Fruit fly (Drosophila melanogaster) whole organism, embryonic: Measurements from ENCODE around the gene CG17572.

Experiments
- Antp ChIP-seq: fragments of 200-800 bp; sonication (Bioruptor generic); optimal IDR thresholded peaks from 3 replicates; lab custom pipeline; 2016; ENCODE audit warnings: missing biosample characterization, missing genetic modification characterization
- CG10431 ChIP-seq: fragments of 200-800 bp; sonication (Bioruptor generic); optimal IDR thresholded peaks from 3 replicates; lab custom pipeline; 2018; ENCODE audit warnings: missing biosample characterization, mild to moderate bottlenecking, missing genetic modification characterization
- CG12236 ChIP-seq: fragments of 200-800 bp; sonication (Bioruptor generic); optimal IDR thresholded peaks from 2 replicates; lab custom pipeline; 2016; ENCODE audit warnings: missing biosample characterization, missing genetic modification characterization
- CG13894 ChIP-seq: fragments of 200-800 bp; sonication (Bioruptor generic); optimal IDR thresholded peaks from 3 replicates; lab custom pipeline; 2018; ENCODE audit warnings: missing biosample characterization, mild to moderate bottlenecking, missing genetic modification characterization, moderate library complexity
- CG14710 ChIP-seq: fragments of 200-800 bp; sonication (Bioruptor generic); optimal IDR thresholded peaks from 3 replicates; lab custom pipeline; 2019; ENCODE audit warnings: missing biosample characterization, mild to moderate bottlenecking, missing genetic modification characterization, moderate library complexity
- CG1529 ChIP-seq: fragments of 200-800 bp; sonication (Bioruptor generic); optimal IDR thresholded peaks from 3 replicates; lab custom pipeline; 2018; ENCODE audit warnings: missing biosample characterization, missing genetic modification characterization
- CG15696 ChIP-seq: fragments of 200-800 bp; sonication (Bioruptor generic); optimal IDR thresholded peaks from 2 replicates; lab custom pipeline; 2019; ENCODE audit warnings: missing biosample characterization, mild to moderate bottlenecking, missing genetic modification characterization, moderate library complexity
- CG16815 ChIP-seq: fragments of 200-800 bp; sonication (Bioruptor generic); optimal IDR thresholded peaks from 3 replicates; lab custom pipeline; 2017; ENCODE audit warnings: missing biosample characterization, mild to moderate bottlenecking, missing genetic modification characterization
- CG18599 ChIP-seq: fragments of 200-800 bp; sonication (Bioruptor generic); optimal IDR thresholded peaks from 3 replicates; lab custom pipeline; 2017; ENCODE audit warnings: missing biosample characterization, missing genetic modification characterization, mild to moderate bottlenecking, moderate library complexity, missing genetic modification reagents
- CG2678 ChIP-seq: fragments of 200-800 bp; sonication (Bioruptor generic); optimal IDR thresholded peaks from 3 replicates; lab custom pipeline; 2019; ENCODE audit warnings: missing biosample characterization, mild to moderate bottlenecking, missing genetic modification characterization, moderate library complexity
- CG31365 ChIP-seq: fragments of 200-800 bp; sonication (Bioruptor generic); optimal IDR thresholded peaks from 2 replicates; lab custom pipeline; 2018; ENCODE audit warnings: missing biosample characterization, mild to moderate bottlenecking, missing genetic modification characterization
- CG32767 ChIP-seq: fragments of 200-800 bp; sonication (Bioruptor generic); IDR thresholded peaks from 2 replicates; pipeline ENCODE4 v1.3.6; 2022; ENCODE audit warnings: missing biosample characterization, missing genetic modification characterization
- CG3847 ChIP-seq: fragments of 200-800 bp; sonication (Bioruptor generic); IDR thresholded peaks from 2 replicates; pipeline ENCODE4 v1.3.6; 2022; ENCODE audit warnings: missing biosample characterization, missing genetic modification characterization
- CG4360 ChIP-seq: fragments of 200-800 bp; sonication (Bioruptor generic); IDR thresholded peaks from 2 replicates; pipeline ENCODE4 v1.3.6; 2022; ENCODE audit warnings: missing biosample characterization, missing genetic modification characterization
- CG43689 ChIP-seq: fragments of 200-800 bp; sonication (Bioruptor generic); IDR thresholded peaks from 2 replicates; pipeline ENCODE4 v1.3.6; 2022; ENCODE audit warnings: missing biosample characterization, missing genetic modification characterization
- CG5953 ChIP-seq: fragments of 200-800 bp; sonication (Bioruptor generic); IDR thresholded peaks from 2 replicates; pipeline ENCODE4 v1.3.6; 2022; ENCODE audit warnings: missing biosample characterization, missing genetic modification characterization
- CG6765 ChIP-seq: fragments of 200-800 bp; sonication (Bioruptor generic); optimal IDR thresholded peaks from 3 replicates; lab custom pipeline; 2017; ENCODE audit warnings: missing biosample characterization, mild to moderate bottlenecking, missing genetic modification characterization
- CG6813 ChIP-seq: fragments of 200-800 bp; sonication (Bioruptor generic); optimal IDR thresholded peaks from 2 replicates; lab custom pipeline; 2017; ENCODE audit warnings: missing biosample characterization, missing genetic modification characterization, mild to moderate bottlenecking, moderate library complexity, missing genetic modification reagents
- CG7745 ChIP-seq: fragments of 200-800 bp; sonication (Bioruptor generic); optimal IDR thresholded peaks from 2 replicates; lab custom pipeline; 2018; ENCODE audit warnings: missing biosample characterization, mild to moderate bottlenecking, missing genetic modification characterization, moderate library complexity
- CG7786 ChIP-seq: fragments of 200-800 bp; sonication (Bioruptor generic); optimal IDR thresholded peaks from 2 replicates; lab custom pipeline; 2016; ENCODE audit warnings: missing biosample characterization, missing genetic modification characterization
- CG7839 ChIP-seq: fragments of 200-800 bp; sonication (Bioruptor generic); optimal IDR thresholded peaks from 3 replicates; lab custom pipeline; 2018; ENCODE audit warnings: missing biosample characterization, mild to moderate bottlenecking, missing genetic modification characterization, moderate library complexity
- CG7928 ChIP-seq: fragments of 200-800 bp; sonication (Bioruptor generic); optimal IDR thresholded peaks from 2 replicates; lab custom pipeline; 2017; ENCODE audit warnings: missing biosample characterization, mild to moderate bottlenecking, missing genetic modification characterization
- CG8290 ChIP-seq, 3 experiments: fragments of 200-800 bp; sonication (Bioruptor generic); optimal IDR thresholded peaks; 2 replicates each; lab custom pipeline; 2016 to 2019; ENCODE audit warnings: missing biosample characterization in 3 of 3, missing genetic modification characterization in 3 of 3, mild to moderate bottlenecking in 2 of 3, moderate library complexity in 1 of 3
- CrebB ChIP-seq: fragments of 200-800 bp; sonication (Bioruptor generic); optimal IDR thresholded peaks from 3 replicates; lab custom pipeline; 2018; ENCODE audit warnings: missing biosample characterization, mild to moderate bottlenecking, missing genetic modification characterization
- D19B ChIP-seq: fragments of 200-800 bp; sonication (Bioruptor generic); optimal IDR thresholded peaks from 2 replicates; lab custom pipeline; 2017; ENCODE audit warnings: missing biosample characterization, mild to moderate bottlenecking, missing genetic modification characterization
- Dref ChIP-seq: fragments of 200-800 bp; sonication (Bioruptor generic); IDR thresholded peaks from 2 replicates; pipeline ENCODE4 v1.3.6; 2022; ENCODE audit warnings: missing biosample characterization, missing genetic modification characterization
- HHEX ChIP-seq: fragments of 200-800 bp; sonication (Bioruptor generic); optimal IDR thresholded peaks from 3 replicates; lab custom pipeline; 2017; ENCODE audit warnings: missing biosample characterization, mild to moderate bottlenecking, missing genetic modification characterization, missing genetic modification reagents
- Lim3 ChIP-seq: fragments of 200-800 bp; sonication (Bioruptor generic); IDR thresholded peaks from 2 replicates; pipeline ENCODE4 v1.3.6; 2022; ENCODE audit warnings: missing biosample characterization, missing genetic modification characterization
- MESR4 ChIP-seq: fragments of 200-800 bp; sonication (Bioruptor generic); optimal IDR thresholded peaks from 2 replicates; lab custom pipeline; 2018; ENCODE audit warnings: missing biosample characterization, mild to moderate bottlenecking, missing genetic modification characterization, moderate library complexity
- Mrtf ChIP-seq: fragments of 200-800 bp; sonication (Bioruptor generic); IDR thresholded peaks from 3 replicates; pipeline ENCODE4 v1.3.6; 2022; ENCODE audit warnings: missing biosample characterization, missing genetic modification characterization
- NC2α ChIP-seq: fragments of 200-800 bp; sonication (Bioruptor generic); optimal IDR thresholded peaks from 2 replicates; lab custom pipeline; 2016; ENCODE audit warnings: missing biosample characterization, missing genetic modification characterization
- NFAT ChIP-seq: fragments of 200-800 bp; sonication (Bioruptor generic); IDR thresholded peaks from 2 replicates; pipeline ENCODE4 v1.3.6; 2022; ENCODE audit warnings: missing biosample characterization, missing genetic modification characterization
- Optix ChIP-seq: fragments of 200-800 bp; sonication (Bioruptor generic); IDR thresholded peaks from 3 replicates; pipeline ENCODE4 v1.3.6; 2022; ENCODE audit warnings: missing biosample characterization, missing genetic modification characterization
- Rx ChIP-seq: fragments of 200-800 bp; sonication (Bioruptor generic); IDR thresholded peaks from 2 replicates; pipeline ENCODE4 v1.3.6; 2022; ENCODE audit warnings: missing biosample characterization, missing genetic modification characterization
- Tbp ChIP-seq: fragments of >200 bp; optimal IDR thresholded peaks from 2 replicates; lab custom pipeline; 2018; ENCODE audit warnings: missing biosample characterization, missing genetic modification characterization
- az2 ChIP-seq: fragments of 200-800 bp; sonication (Bioruptor generic); optimal IDR thresholded peaks from 3 replicates; lab custom pipeline; 2016; ENCODE audit warnings: missing biosample characterization, missing genetic modification characterization
- br ChIP-seq: fragments of >200 bp; optimal IDR thresholded peaks from 2 replicates; lab custom pipeline; 2017
- bsh ChIP-seq, 2 experiments: fragments of 200-800 bp; sonication (Bioruptor generic); optimal IDR thresholded peaks; 2 replicates each; lab custom pipeline; 2017 to 2018; ENCODE audit warnings: mild to moderate bottlenecking in 2 of 2, missing biosample characterization in 2 of 2, missing genetic modification characterization in 2 of 2, moderate library complexity in 1 of 2
- crc ChIP-seq: fragments of 200-800 bp; sonication (Bioruptor generic); optimal IDR thresholded peaks from 2 replicates; lab custom pipeline; 2016; ENCODE audit warnings: missing biosample characterization, missing genetic modification characterization
- fd96Cb ChIP-seq: fragments of 200-800 bp; sonication (Bioruptor generic); optimal IDR thresholded peaks from 2 replicates; lab custom pipeline; 2018; ENCODE audit warnings: missing biosample characterization, mild to moderate bottlenecking, missing genetic modification characterization, moderate library complexity
- fu2 ChIP-seq: fragments of 200-800 bp; sonication (Bioruptor generic); optimal IDR thresholded peaks from 2 replicates; lab custom pipeline; 2016; ENCODE audit warnings: missing biosample characterization, missing genetic modification characterization
- gem ChIP-seq: fragments of 200-800 bp; sonication (Bioruptor generic); optimal IDR thresholded peaks from 2 replicates; lab custom pipeline; 2019; ENCODE audit warnings: missing biosample characterization, mild to moderate bottlenecking, missing genetic modification characterization, moderate library complexity
- onecut ChIP-seq: fragments of 200-800 bp; sonication (Bioruptor generic); IDR thresholded peaks from 2 replicates; pipeline ENCODE4 v1.3.6; 2022; ENCODE audit warnings: missing biosample characterization, missing genetic modification characterization
- phol ChIP-seq: fragments of 200-800 bp; sonication (Bioruptor generic); optimal IDR thresholded peaks from 3 replicates; lab custom pipeline; 2018; ENCODE audit warnings: missing biosample characterization, mild to moderate bottlenecking, missing genetic modification characterization, moderate library complexity
- pum ChIP-seq: fragments of 200-800 bp; sonication (Bioruptor generic); optimal IDR thresholded peaks from 2 replicates; lab custom pipeline; 2016; ENCODE audit warnings: missing biosample characterization, missing genetic modification characterization
- run ChIP-seq: fragments of 200-800 bp; sonication (Bioruptor generic); optimal IDR thresholded peaks from 3 replicates; lab custom pipeline; 2018; ENCODE audit warnings: missing biosample characterization, mild to moderate bottlenecking, missing genetic modification characterization
- sim ChIP-seq: fragments of 200-800 bp; sonication (Bioruptor generic); IDR thresholded peaks from 2 replicates; pipeline ENCODE4 v1.3.6; 2022; ENCODE audit warnings: missing biosample characterization, missing genetic modification characterization
- tap ChIP-seq: fragments of 200-800 bp; optimal IDR thresholded peaks from 3 replicates; lab custom pipeline; 2019; ENCODE audit warnings: missing biosample characterization, mild to moderate bottlenecking, missing genetic modification characterization, moderate library complexity
- tll ChIP-seq, 2 experiments: fragments of 200-800 bp in 1 of 2; fragments of >200 bp in 1 of 2; sonication (Bioruptor generic) in 1 of 2; optimal IDR thresholded peaks; 2 replicates each; lab custom pipeline; 2017 to 2019; ENCODE audit warnings: missing biosample characterization in 2 of 2, missing genetic modification characterization in 2 of 2, mild to moderate bottlenecking in 1 of 2, moderate library complexity in 1 of 2
- usp ChIP-seq: fragments of >200 bp; optimal IDR thresholded peaks from 2 replicates; lab custom pipeline; 2017; ENCODE audit warnings: missing biosample characterization, missing genetic modification characterization

Gene CG17572

DNA sequence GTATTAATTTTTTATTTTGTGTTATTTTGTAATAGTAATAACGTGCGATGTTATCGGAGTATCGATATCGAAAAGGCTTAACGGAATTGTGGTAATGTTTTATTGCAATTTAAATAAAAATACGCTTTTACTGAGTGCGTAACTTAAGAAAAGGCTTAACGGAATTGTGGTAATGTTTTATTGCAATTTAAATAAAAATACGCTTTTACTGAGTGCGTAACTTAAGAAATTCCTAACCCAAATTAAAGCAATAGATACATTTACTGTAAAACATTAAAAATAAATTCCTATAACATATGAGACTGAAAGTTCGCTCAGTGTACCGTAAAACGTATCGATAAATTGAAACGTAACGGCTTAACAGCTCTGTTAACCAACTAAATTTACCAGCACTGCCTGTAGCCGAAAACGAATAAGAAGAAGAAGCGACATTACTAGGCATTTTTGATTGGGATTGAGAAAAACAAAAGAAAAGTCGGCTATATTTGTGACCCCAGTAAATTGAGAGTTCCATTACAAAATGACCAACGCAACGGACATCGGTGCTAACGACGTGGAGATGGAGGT lies 22.3 kb downstream of the CG17572 start, which contains the start of gene Rpn3 (continued):
- TF ChIP-seq bsh (GFP tag; optimal IDR thresholded peaks at IDR 0.05; lab: Kevin White, UChicago) (peak; percentile 42 to 90), Rx (GFP tag; lab: Robert Waterston, UW) (peak; percentile 74), sim (GFP tag; lab: Robert Waterston, UW) (0 out of 2 replicates have a peak, but pooled peaks have one; percentile 63), CG10431 (GFP tag; lab: Kevin White, UChicago) (peak; percentile 12), CG15696 (peak; percentile 66), CG18599 (GFP tag; lab: Kevin White, UChicago) (peak; percentile 81), tap (tag; lab: Kevin White, UChicago) (peak; percentile 74), crc (peak; percentile 47), CG7786 (GFP tag; lab: Kevin White, UChicago) (peak; percentile 83), CG7839 (tag; lab: Kevin White, UChicago) (peak; percentile 82), HHEX (GFP tag; lab: Kevin White, UChicago) (peak; percentile 56), NC2α (GFP tag; lab: Kevin White, UChicago) (peak; percentile 51), CG3847 (peak; percentile 67), az2 (peak; percentile 91), CrebB (tag; lab: Kevin White, UChicago) (peak; percentile 61), CG31365 (tag; lab: Kevin White, UChicago) (no peak), CG12236 (peak; percentile 41), Lim3 (GFP tag; lab: Robert Waterston, UW) (peak; percentile 94), CG6765 (GFP tag; lab: Kevin White, UChicago) (peak; percentile 48), CG5953 (GFP tag; lab: Robert Waterston, UW) (peak; percentile 85), pum (GFP tag; lab: Kevin White, UChicago) (peak; percentile 69), fd96Cb (tag; lab: Kevin White, UChicago) (peak; percentile 79), CG7928 (GFP tag; lab: Kevin White, UChicago) (no peak), MESR4 (GFP tag; lab: Kevin White, UChicago) (peak; percentile 65), D19B (GFP tag; lab: Kevin White, UChicago) (no peak), CG6813 (GFP tag; lab: Kevin White, UChicago) (no peak), fu2 (GFP tag; lab: Kevin White, UChicago) (peak; percentile 80), CG4360 (GFP tag; lab: Robert Waterston, UW) (no peak), Mrtf (GFP tag; lab: Robert Waterston, UW) (peak; percentile 20; the same call in 1 of the 3 replicates), phol (peak; percentile 88), CG1529 (GFP tag; lab: Kevin White, UChicago) (peak; percentile 37), usp (GFP tag; lab: Kevin White, UChicago) (no peak), Optix (GFP tag; lab: Robert Waterston, UW) (no peak), CG32767 (GFP tag; lab: Robert Waterston, UW) (peak; percentile 77), run (tag; lab: Kevin White, UChicago) (peak; percentile 20), CG14710 (tag; lab: Kevin White, UChicago) (peak; percentile 87), CG13894 (peak; percentile 37), CG7745 (tag; lab: Kevin White, UChicago) (no peak), gem (tag; lab: Kevin White, UChicago) (peak; percentile 94), CG8290 (GFP tag; optimal IDR thresholded peaks at IDR 0.05; lab: Kevin White, UChicago) (peak; percentile 77), CG8290 (tag; optimal IDR thresholded peaks at IDR 0.05; lab: Kevin White, UChicago) (no peak), CG43689 (GFP tag; lab: Robert Waterston, UW) (peak; percentile 62), Dref (peak; percentile 63), Antp (GFP tag; lab: Kevin White, UChicago) (peak; percentile 68), Tbp (GFP tag; lab: Kevin White, UChicago) (no peak), CG16815 (GFP tag; lab: Kevin White, UChicago) (peak; percentile 68), tll (GFP tag; optimal IDR thresholded peaks at IDR 0.05; lab: Kevin White, UChicago) (no peak), br (lab: Kevin White, UChicago) (no peak), CG2678 (peak; percentile 83), onecut (GFP tag; lab: Robert Waterston, UW) (peak; percentile 60), NFAT (GFP tag; lab: Robert Waterston, UW) (peak; percentile 63)
